Worm (Caenorhabditis elegans) whole organism, mixed stage, embryonic: ENCODE results near the gene rpl-38.

ENCODE experiments used
- M03D4.4 ChIP-seq: sonication (generic microtip); optimal IDR thresholded peaks from 2 replicates; lab custom pipeline; 2017; ENCODE audit warnings: mild to moderate bottlenecking, missing genetic modification characterization, missing compliant biosample characterization
- bed-3 ChIP-seq: fragments of 200-800 bp; sonication (Bioruptor generic); optimal IDR thresholded peaks from 3 replicates; lab custom pipeline; 2018; ENCODE audit warnings: mild to moderate bottlenecking, missing genetic modification characterization, moderate library complexity, missing compliant biosample characterization
- blmp-1 ChIP-seq: fragments of 150-350 bp; optimal IDR thresholded peaks from 2 replicates; lab custom pipeline; 2014; ENCODE audit warnings: missing biosample characterization, missing genetic modification characterization
- ceh-39 ChIP-seq: fragments of 150-350 bp; optimal IDR thresholded peaks from 2 replicates; lab custom pipeline; 2014; ENCODE audit warnings: missing biosample characterization, missing genetic modification characterization
- ceh-43 ChIP-seq: fragments of 200-800 bp; sonication (Bioruptor generic); optimal IDR thresholded peaks from 2 replicates; lab custom pipeline; 2018; ENCODE audit warnings: mild to moderate bottlenecking, missing genetic modification characterization, moderate library complexity, missing compliant biosample characterization
- ceh-83 ChIP-seq: fragments of 200-800 bp; sonication (Bioruptor generic); optimal IDR thresholded peaks from 2 replicates; lab custom pipeline; 2018; ENCODE audit warnings: mild to moderate bottlenecking, missing genetic modification characterization, missing compliant biosample characterization
- ces-1 ChIP-seq: fragments of 150-350 bp; optimal IDR thresholded peaks from 2 replicates; lab custom pipeline; 2014; ENCODE audit warnings: missing biosample characterization, missing genetic modification reagents, missing genetic modification characterization
- cnd-1 ChIP-seq: fragments of 200-800 bp; sonication (Bioruptor generic); optimal IDR thresholded peaks from 2 replicates; lab custom pipeline; 2018; ENCODE audit warnings: mild to moderate bottlenecking, missing genetic modification characterization, missing compliant biosample characterization
- drap-1 ChIP-seq: fragments of 200-800 bp; sonication (Bioruptor generic); optimal IDR thresholded peaks from 3 replicates; lab custom pipeline; 2018; ENCODE audit warnings: mild to moderate bottlenecking, missing genetic modification characterization, missing compliant biosample characterization
- elt-1 ChIP-seq: sonication (generic microtip); optimal IDR thresholded peaks from 2 replicates; lab custom pipeline; 2017; ENCODE audit warnings: missing genetic modification characterization, mild to moderate bottlenecking, missing compliant biosample characterization, antibody characterized with exemption, moderate library complexity, borderline replicate concordance; ENCODE audit not compliant: insufficient read depth
- elt-3 ChIP-seq: fragments of 150-350 bp; optimal IDR thresholded peaks from 2 replicates; lab custom pipeline; 2014; ENCODE audit warnings: missing biosample characterization, missing genetic modification characterization
- flh-1 ChIP-seq: fragments of 200-800 bp; sonication (Bioruptor generic); optimal IDR thresholded peaks from 2 replicates; lab custom pipeline; 2018; ENCODE audit warnings: mild to moderate bottlenecking, missing genetic modification characterization, moderate library complexity, missing compliant biosample characterization
- ham-2 ChIP-seq: fragments of 200-800 bp; sonication (Bioruptor generic); optimal IDR thresholded peaks from 2 replicates; lab custom pipeline; 2018; ENCODE audit warnings: mild to moderate bottlenecking, missing genetic modification characterization, missing compliant biosample characterization
- hlh-1 ChIP-seq: fragments of 150-350 bp; optimal IDR thresholded peaks from 2 replicates; lab custom pipeline; 2014; ENCODE audit warnings: missing biosample characterization, missing genetic modification reagents, missing genetic modification characterization
- lin-13 ChIP-seq: fragments of 150-350 bp; optimal IDR thresholded peaks from 2 replicates; lab custom pipeline; 2014; ENCODE audit warnings: missing biosample characterization, missing genetic modification characterization
- lin-32 ChIP-seq: fragments of 200-800 bp; sonication (Bioruptor generic); optimal IDR thresholded peaks from 2 replicates; lab custom pipeline; 2018; ENCODE audit warnings: mild to moderate bottlenecking, missing genetic modification characterization, missing compliant biosample characterization
- lsy-2 ChIP-seq: fragments of 150-350 bp; optimal IDR thresholded peaks from 2 replicates; lab custom pipeline; 2014; ENCODE audit warnings: missing biosample characterization, missing genetic modification characterization
- mab-5 ChIP-seq: fragments of 150-350 bp; optimal IDR thresholded peaks from 2 replicates; lab custom pipeline; 2014; ENCODE audit warnings: missing biosample characterization, missing genetic modification characterization
- mep-1 ChIP-seq: fragments of 150-350 bp; optimal IDR thresholded peaks from 2 replicates; lab custom pipeline; 2017; ENCODE audit warnings: missing biosample characterization, missing genetic modification reagents, missing genetic modification characterization, inconsistent platforms
- mls-2 ChIP-seq: sonication (generic microtip); optimal IDR thresholded peaks from 2 replicates; lab custom pipeline; 2016; ENCODE audit warnings: mild to moderate bottlenecking, missing genetic modification characterization, moderate library complexity, missing compliant biosample characterization
- nhr-12 ChIP-seq: fragments of 150-350 bp; optimal IDR thresholded peaks from 2 replicates; lab custom pipeline; 2014; ENCODE audit warnings: missing biosample characterization, missing genetic modification characterization
- nhr-2 ChIP-seq: fragments of 150-350 bp; optimal IDR thresholded peaks from 2 replicates; lab custom pipeline; 2014; ENCODE audit warnings: missing biosample characterization, missing genetic modification characterization
- nhr-237 ChIP-seq: fragments of 150-350 bp; optimal IDR thresholded peaks from 2 replicates; lab custom pipeline; 2014; ENCODE audit warnings: missing biosample characterization, missing genetic modification characterization
- nhr-28 ChIP-seq: fragments of 150-350 bp; optimal IDR thresholded peaks from 2 replicates; lab custom pipeline; 2014; ENCODE audit warnings: missing biosample characterization, missing genetic modification characterization
- nhr-76 ChIP-seq: sonication (generic microtip); optimal IDR thresholded peaks from 2 replicates; lab custom pipeline; 2017; ENCODE audit warnings: missing biosample characterization, missing genetic modification characterization
- pha-4 ChIP-seq: fragments of 150-350 bp; optimal IDR thresholded peaks from 2 replicates; lab custom pipeline; 2018; ENCODE audit warnings: missing biosample characterization, missing genetic modification reagents, missing genetic modification characterization
- sem-2 ChIP-seq: fragments of 200-800 bp; sonication (Bioruptor generic); optimal IDR thresholded peaks from 2 replicates; lab custom pipeline; 2018; ENCODE audit warnings: mild to moderate bottlenecking, missing genetic modification characterization, missing compliant biosample characterization
- snpc-4 ChIP-seq: fragments of 150-350 bp; optimal IDR thresholded peaks from 2 replicates; lab custom pipeline; 2014; ENCODE audit warnings: missing biosample characterization, missing genetic modification characterization
- sptf-1 ChIP-seq: sonication (generic microtip); optimal IDR thresholded peaks from 2 replicates; lab custom pipeline; 2017; ENCODE audit warnings: mild to moderate bottlenecking, missing genetic modification characterization, moderate library complexity, missing compliant biosample characterization
- tbx-8 ChIP-seq: fragments of 200-800 bp; sonication (Bioruptor generic); optimal IDR thresholded peaks from 2 replicates; lab custom pipeline; 2018; ENCODE audit warnings: mild to moderate bottlenecking, missing genetic modification characterization, moderate library complexity, missing compliant biosample characterization
- unc-120 ChIP-seq: sonication (generic microtip); optimal IDR thresholded peaks from 2 replicates; lab custom pipeline; 2017; ENCODE audit warnings: missing genetic modification characterization, missing compliant biosample characterization; ENCODE audit not compliant: poor library complexity, severe bottlenecking
- unc-39 ChIP-seq: fragments of 150-350 bp; optimal IDR thresholded peaks from 2 replicates; lab custom pipeline; 2014; ENCODE audit warnings: missing biosample characterization, missing genetic modification characterization
- unc-62 ChIP-seq: fragments of 150-350 bp; optimal IDR thresholded peaks from 2 replicates; lab custom pipeline; 2014; ENCODE audit warnings: missing biosample characterization, missing genetic modification reagents, missing genetic modification characterization
- zip-8 ChIP-seq: fragments of 150-350 bp; optimal IDR thresholded peaks from 2 replicates; lab custom pipeline; 2014; ENCODE audit warnings: missing biosample characterization, missing genetic modification characterization
- ztf-11 ChIP-seq: fragments of 150-350 bp; optimal IDR thresholded peaks from 2 replicates; lab custom pipeline; 2014; ENCODE audit warnings: missing biosample characterization, missing genetic modification characterization

The rpl-38 gene

ce11 chrV:15543252-15543651 is 31.3 kb downstream of the rpl-38 start:
- no peak for TF ChIP-seq elt-1 (tag; lab: Kevin White, UChicago)
- TF ChIP-seq nhr-237 (tag; lab: Kevin White, UChicago): no peak
- no peak for TF ChIP-seq ham-2 (GFP tag; lab: Kevin White, UChicago)
- no peak for TF ChIP-seq mls-2 (tag; lab: Kevin White, UChicago)
- no peak for TF ChIP-seq ztf-11 (tag; lab: Kevin White, UChicago)
- no peak for TF ChIP-seq nhr-2
- TF ChIP-seq nhr-12: no peak
- no peak for TF ChIP-seq snpc-4 (tag; lab: Kevin White, UChicago)
- TF ChIP-seq unc-62 (GFP tag; lab: Kevin White, UChicago): no peak
- TF ChIP-seq lin-13: no peak
- no peak for TF ChIP-seq flh-1 (GFP tag; lab: Kevin White, UChicago)
- TF ChIP-seq nhr-28 (tag; lab: Kevin White, UChicago): no peak
- no peak for TF ChIP-seq lsy-2
- TF ChIP-seq ces-1 (GFP tag; lab: Kevin White, UChicago): no peak

ce11 chrV:15544898-15545297 is 32.9 kb downstream of the rpl-38 start, which contains the start of gene glb-14:
glb-14 (minus strand) TSS chrV:15544994.
- TF ChIP-seq unc-120 (tag; lab: Kevin White, UChicago) (no peak), ham-2 (GFP tag; lab: Kevin White, UChicago) (no peak), unc-39 (tag; lab: Kevin White, UChicago) (no peak), ces-1 (GFP tag; lab: Kevin White, UChicago) (no peak), nhr-12 (no peak), flh-1 (GFP tag; lab: Kevin White, UChicago) (no peak), hlh-1 (tag; lab: Kevin White, UChicago) (no peak), pha-4 (tag; lab: Kevin White, UChicago) (no peak), bed-3 (GFP tag; lab: Kevin White, UChicago) (no peak), nhr-2 (no peak)
- TF ChIP-seq, all 35 proteins: peak for 0

ce11 chrV:15547727-15548126 is 35.8 kb downstream of the rpl-38 start:
- TF ChIP-seq flh-1 (GFP tag; lab: Kevin White, UChicago): no peak
- TF ChIP-seq drap-1: peak; percentile 62
- peak; percentile 17 for TF ChIP-seq sptf-1

DNA sequence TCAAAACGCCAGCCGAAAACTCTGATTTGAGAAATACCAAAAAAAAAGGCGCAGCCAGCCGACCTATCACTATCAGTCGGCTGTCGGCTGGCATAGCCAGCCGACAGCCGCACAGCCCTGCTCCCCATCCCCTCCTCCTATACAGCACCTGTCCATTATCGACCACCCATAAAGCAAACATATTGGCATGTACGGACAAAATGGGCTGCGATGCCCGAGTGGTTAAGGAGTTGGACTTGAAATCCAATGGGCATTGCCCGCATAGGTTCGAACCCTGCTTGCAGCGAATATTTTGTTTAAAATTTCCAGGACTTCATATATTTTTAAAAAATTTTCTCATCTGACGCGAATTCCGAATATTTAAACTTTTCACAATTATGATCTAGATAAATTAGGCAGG is 38.4 kb downstream of the rpl-38 start:
- TF ChIP-seq lin-32 (GFP tag; lab: Kevin White, UChicago) (no peak), nhr-237 (tag; lab: Kevin White, UChicago) (no peak), mab-5 (tag; lab: Kevin White, UChicago) (no peak), drap-1 (peak; percentile 7)

DNA sequence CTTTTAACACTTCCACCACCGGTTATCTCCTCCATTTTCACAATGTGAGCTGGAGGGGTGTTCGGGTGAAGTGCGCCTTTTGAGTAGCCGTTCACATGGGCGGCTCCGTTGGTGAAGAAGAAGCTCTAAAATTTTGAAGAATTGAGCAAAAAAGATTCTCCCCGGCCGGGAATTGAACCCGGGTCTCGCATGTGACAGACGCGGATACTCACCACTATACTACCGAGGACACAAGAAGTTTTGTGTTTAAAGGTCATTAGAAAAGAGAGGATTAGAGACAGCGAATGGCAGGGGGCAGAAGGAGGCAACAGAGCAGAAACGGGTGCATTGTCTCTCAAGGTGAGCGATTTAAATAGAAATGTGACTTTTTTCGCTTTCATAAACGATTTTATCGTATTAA is 39.7 kb downstream of the rpl-38 start:
- TF ChIP-seq nhr-12: no peak
- no peak for TF ChIP-seq elt-3 (tag; lab: Kevin White, UChicago)
- no peak for TF ChIP-seq zip-8 (tag; lab: Kevin White, UChicago)
- TF ChIP-seq M03D4.4 (tag; lab: Kevin White, UChicago): peak; percentile 91
- TF ChIP-seq nhr-28 (tag; lab: Kevin White, UChicago): peak; percentile 19
- TF ChIP-seq sptf-1: peak; percentile 93
- peak; percentile 77 for TF ChIP-seq sem-2 (GFP tag; lab: Kevin White, UChicago)
- TF ChIP-seq lsy-2: peak; percentile 19
- TF ChIP-seq snpc-4 (tag; lab: Kevin White, UChicago): no peak
- TF ChIP-seq lin-32 (GFP tag; lab: Kevin White, UChicago): peak; percentile 71
- TF ChIP-seq nhr-237 (tag; lab: Kevin White, UChicago): no peak
- peak; percentile 83 for TF ChIP-seq ceh-43 (GFP tag; lab: Kevin White, UChicago)
- no peak for TF ChIP-seq nhr-2
- no peak for TF ChIP-seq mep-1 (tag; lab: Kevin White, UChicago)
- peak; percentile 6 for TF ChIP-seq lin-13
- TF ChIP-seq tbx-8 (GFP tag; lab: Kevin White, UChicago): peak; percentile 68
- TF ChIP-seq flh-1 (GFP tag; lab: Kevin White, UChicago): peak; percentile 42
- TF ChIP-seq unc-120 (tag; lab: Kevin White, UChicago): peak; percentile 74
- TF ChIP-seq ceh-39 (tag; lab: Kevin White, UChicago): no peak
- TF ChIP-seq elt-1 (tag; lab: Kevin White, UChicago): no peak
- TF ChIP-seq unc-62 (GFP tag; lab: Kevin White, UChicago): no peak
- peak; percentile 19 for TF ChIP-seq hlh-1 (tag; lab: Kevin White, UChicago)
- no peak for TF ChIP-seq nhr-76 (tag; lab: Kevin White, UChicago)
- TF ChIP-seq mab-5 (tag; lab: Kevin White, UChicago): no peak
- no peak for TF ChIP-seq pha-4 (tag; lab: Kevin White, UChicago)
- peak; percentile 85 for TF ChIP-seq cnd-1 (tag; lab: Kevin White, UChicago)
- TF ChIP-seq ces-1 (GFP tag; lab: Kevin White, UChicago): peak; percentile 30
- TF ChIP-seq ham-2 (GFP tag; lab: Kevin White, UChicago): peak; percentile 70
- peak; percentile 93 for TF ChIP-seq ceh-83
- TF ChIP-seq mls-2 (tag; lab: Kevin White, UChicago): peak; percentile 91
- peak; percentile 99 for TF ChIP-seq drap-1
- TF ChIP-seq ztf-11 (tag; lab: Kevin White, UChicago): peak; percentile 23
- TF ChIP-seq blmp-1 (tag; lab: Kevin White, UChicago): no peak
- TF ChIP-seq bed-3 (GFP tag; lab: Kevin White, UChicago): peak; percentile 68
